Worm (Caenorhabditis elegans): ENCODE measurements around the gene C17H12.3.
A peak's percentile ranks its signal among the peaks of the same experiment; 100 is the strongest.

Gene C17H12.3

ce11 chrIV:6839091-6839522 is 43.7 kb upstream of the C17H12.3 start (continued):
- TF ChIP-seq K02D7.2 (tag; optimal IDR thresholded peaks at IDR 0.05) = no peak
- TF ChIP-seq pros-1 (tag; optimal IDR thresholded peaks at IDR 0.05) = no peak
- peak; percentile 30 for TF ChIP-seq dve-1 (tag; optimal IDR thresholded peaks at IDR 0.05)
- TF ChIP-seq hlh-15 (tag; optimal IDR thresholded peaks at IDR 0.05) = no peak
- peak; percentile 52 for TF ChIP-seq nfya-1 (tag; optimal IDR thresholded peaks at IDR 0.05)
- no peak for TF ChIP-seq nhr-232 (tag; optimal IDR thresholded peaks at IDR 0.05)
- TF ChIP-seq ceh-24 (tag; optimal IDR thresholded peaks at IDR 0.05) = no peak
- TF ChIP-seq syd-9 (tag; optimal IDR thresholded peaks at IDR 0.05) = no peak
- TF ChIP-seq pha-4 (tag; optimal IDR thresholded peaks at IDR 0.05) = no peak
- TF ChIP-seq K09A11.1 (tag; optimal IDR thresholded peaks at IDR 0.05; ENCODE audit: insufficient read depth) = no peak
- no peak for TF ChIP-seq ttx-3 (tag; optimal IDR thresholded peaks at IDR 0.05)
- no peak for TF ChIP-seq sox-4 (tag; optimal IDR thresholded peaks at IDR 0.05)
- no peak for TF ChIP-seq lin-11 (tag; optimal IDR thresholded peaks at IDR 0.05)
- no peak for TF ChIP-seq ceh-9 (tag; optimal IDR thresholded peaks at IDR 0.05)
- TF ChIP-seq ceh-18 (tag; optimal IDR thresholded peaks at IDR 0.05) = peak; percentile 83

ce11 chrIV:6836769-6837168 is 41.3 kb upstream of the C17H12.3 start:
- no peak for TF ChIP-seq ceh-19 (GFP tag; optimal IDR thresholded peaks at IDR 0.05)
- TF ChIP-seq eyg-1 (tag; optimal IDR thresholded peaks at IDR 0.05) = no peak
- TF ChIP-seq pros-1 (tag; optimal IDR thresholded peaks at IDR 0.05) = no peak
- no peak for TF ChIP-seq ceh-48 (tag; optimal IDR thresholded peaks at IDR 0.05)
- no peak for TF ChIP-seq ztf-16 (tag; optimal IDR thresholded peaks at IDR 0.05)
- TF ChIP-seq pat-9 (tag; optimal IDR thresholded peaks at IDR 0.05) = no peak
- TF ChIP-seq hlh-13 (GFP tag; optimal IDR thresholded peaks at IDR 0.05) = no peak
- TF ChIP-seq tbx-2 (tag; optimal IDR thresholded peaks at IDR 0.05) = no peak
- TF ChIP-seq sox-4 (tag; optimal IDR thresholded peaks at IDR 0.05) = no peak
- TF ChIP-seq pag-3 (tag; optimal IDR thresholded peaks at IDR 0.05; ENCODE audit: borderline replicate concordance) = no peak
- no peak for TF ChIP-seq fkh-6 (tag; optimal IDR thresholded peaks at IDR 0.05)
- no peak for TF ChIP-seq C08G9.2 (tag; optimal IDR thresholded peaks at IDR 0.05)
- TF ChIP-seq hlh-6 (tag; optimal IDR thresholded peaks at IDR 0.05) = no peak
- TF ChIP-seq pax-1 (tag; optimal IDR thresholded peaks at IDR 0.05) = no peak
- TF ChIP-seq K02D7.2 (tag; optimal IDR thresholded peaks at IDR 0.05) = no peak

ce11 chrIV:6834705-6835104 is 39.3 kb upstream of the C17H12.3 start:
- TF ChIP-seq pax-1 (tag; optimal IDR thresholded peaks at IDR 0.05) (no peak), ztf-16 (tag; optimal IDR thresholded peaks at IDR 0.05) (no peak), unc-42 (tag; optimal IDR thresholded peaks at IDR 0.05) (peak; percentile 23), zip-5 (tag; optimal IDR thresholded peaks at IDR 0.05) (no peak), ceh-9 (tag; optimal IDR thresholded peaks at IDR 0.05) (no peak)

ce11 chrIV:6833617-6834016 is 38.2 kb upstream of the C17H12.3 start:
- TF ChIP-seq C08G9.2 (tag; optimal IDR thresholded peaks at IDR 0.05) (no peak), fax-1 (tag; optimal IDR thresholded peaks at IDR 0.05) (no peak), pax-1 (tag; optimal IDR thresholded peaks at IDR 0.05) (no peak), ceh-34 (tag; optimal IDR thresholded peaks at IDR 0.05) (no peak), elt-4 (tag; optimal IDR thresholded peaks at IDR 0.05) (no peak), ceh-22 (tag; optimal IDR thresholded peaks at IDR 0.05) (no peak), ceh-2 (tag; optimal IDR thresholded peaks at IDR 0.05) (no peak)

ce11 chrIV:6832194-6832593 is 36.8 kb upstream of the C17H12.3 start:
- TF ChIP-seq hlh-6 (tag; optimal IDR thresholded peaks at IDR 0.05) (no peak), pag-3 (tag; optimal IDR thresholded peaks at IDR 0.05; ENCODE audit: borderline replicate concordance) (no peak), fax-1 (tag; optimal IDR thresholded peaks at IDR 0.05) (no peak), ceh-18 (tag; optimal IDR thresholded peaks at IDR 0.05) (no peak), ahr-1 (tag; optimal IDR thresholded peaks at IDR 0.05) (no peak), pat-9 (tag; optimal IDR thresholded peaks at IDR 0.05) (no peak), nfya-1 (tag; optimal IDR thresholded peaks at IDR 0.05) (no peak), ztf-16 (tag; optimal IDR thresholded peaks at IDR 0.05) (no peak), unc-3 (GFP tag; conservative IDR thresholded peaks at IDR 0.05) (no peak), unc-3 (tag; optimal IDR thresholded peaks at IDR 0.05) (no peak), che-1 (tag; optimal IDR thresholded peaks at IDR 0.05) (no peak), C08G9.2 (tag; optimal IDR thresholded peaks at IDR 0.05) (no peak), ceh-30 (tag; optimal IDR thresholded peaks at IDR 0.05) (no peak), C38D4.7 (GFP tag; optimal IDR thresholded peaks at IDR 0.05) (no peak), mec-3 (tag; optimal IDR thresholded peaks at IDR 0.05; ENCODE audit: borderline replicate concordance) (no peak), syd-9 (tag; optimal IDR thresholded peaks at IDR 0.05) (no peak), ceh-9 (tag; optimal IDR thresholded peaks at IDR 0.05) (no peak), nhr-11 (tag; optimal IDR thresholded peaks at IDR 0.05) (no peak)

Data from whole organism, late embryonic.